Worm (Caenorhabditis elegans) whole organism, mixed stage, embryonic: ENCODE results near the gene F10C5.3.

Source experiments
- ceh-39 ChIP-seq: fragments of 150-350 bp; optimal IDR thresholded peaks from 2 replicates; lab custom pipeline; 2014; ENCODE audit warnings: missing biosample characterization, missing genetic modification characterization
- cnd-1 ChIP-seq: fragments of 200-800 bp; sonication (Bioruptor generic); optimal IDR thresholded peaks from 2 replicates; lab custom pipeline; 2018; ENCODE audit warnings: mild to moderate bottlenecking, missing genetic modification characterization, missing compliant biosample characterization
- nhr-237 ChIP-seq: fragments of 150-350 bp; optimal IDR thresholded peaks from 2 replicates; lab custom pipeline; 2014; ENCODE audit warnings: missing biosample characterization, missing genetic modification characterization
- nhr-28 ChIP-seq: fragments of 150-350 bp; optimal IDR thresholded peaks from 2 replicates; lab custom pipeline; 2014; ENCODE audit warnings: missing biosample characterization, missing genetic modification characterization
- unc-120 ChIP-seq: sonication (generic microtip); optimal IDR thresholded peaks from 2 replicates; lab custom pipeline; 2017; ENCODE audit warnings: missing genetic modification characterization, missing compliant biosample characterization; ENCODE audit not compliant: poor library complexity, severe bottlenecking
- unc-62 ChIP-seq: fragments of 150-350 bp; optimal IDR thresholded peaks from 2 replicates; lab custom pipeline; 2014; ENCODE audit warnings: missing biosample characterization, missing genetic modification reagents, missing genetic modification characterization
- ztf-11 ChIP-seq: fragments of 150-350 bp; optimal IDR thresholded peaks from 2 replicates; lab custom pipeline; 2014; ENCODE audit warnings: missing biosample characterization, missing genetic modification characterization

- TF ChIP-seq ceh-39 (no peak), ztf-11 (tag; lab: Kevin White, UChicago) (no peak), cnd-1 (tag; lab: Kevin White, UChicago) (no peak), unc-120 (tag; lab: Kevin White, UChicago) (no peak), nhr-28 (no peak), unc-62 (GFP tag; lab: Kevin White, UChicago) (no peak), nhr-237 (no peak)
Measured at ce11 chrIII:526824-527223, 43.2 kb downstream of the F10C5.3 start, which contains the start of gene T22F7.4.
